Worm (Caenorhabditis elegans): ENCODE measurements around the gene Y37E11AM.2.
A peak's percentile ranks its signal among the peaks of the same experiment; 100 is the strongest.

- TF ChIP-seq snpc-4 (tag; optimal IDR thresholded peaks at IDR 0.05) (peak; percentile 61), skn-1 (tag; optimal IDR thresholded peaks at IDR 0.05) (peak; percentile 77), fkh-8 (tag; optimal IDR thresholded peaks at IDR 0.05) (peak; percentile 79)
Measured at ce11 chrIV:3742426-3742839, 17.2 kb upstream of the Y37E11AM.2 start.

Measured in whole organism, L1 larva.